Worm (Caenorhabditis elegans) whole organism, young adult: ENCODE results near the gene timp-1.

Experiments used
- B0035.1 ChIP-seq: sonication (generic microtip); optimal IDR thresholded peaks from 2 replicates; lab custom pipeline; 2016; ENCODE audit warnings: missing genetic modification characterization, mild to moderate bottlenecking, missing compliant biosample characterization, missing genotype, missing genetic modification reagents
- B0261.1 ChIP-seq: sonication (generic microtip); optimal IDR thresholded peaks from 2 replicates; lab custom pipeline; 2016; ENCODE audit warnings: mild to moderate bottlenecking, missing genetic modification characterization, moderate library complexity, missing compliant biosample characterization
- B0336.3 ChIP-seq: fragments of 200-800 bp; sonication (Bioruptor generic); IDR thresholded peaks from 2 replicates; pipeline ENCODE4 v1.3.6; 2022; ENCODE audit warnings: missing genetic modification characterization, missing compliant biosample characterization
- C17E4.6 ChIP-seq: fragments of 200-800 bp; sonication (Bioruptor generic); IDR thresholded peaks from 2 replicates; pipeline ENCODE4 v1.3.6; 2022; ENCODE audit warnings: missing genetic modification reagents, missing genetic modification characterization, missing compliant biosample characterization
- F33H1.4 ChIP-seq: fragments of 200-800 bp; sonication (Bioruptor generic); IDR thresholded peaks from 2 replicates; pipeline ENCODE4 v1.3.6; 2022; ENCODE audit warnings: missing genetic modification reagents, missing genetic modification characterization, missing compliant biosample characterization
- F37B4.10 ChIP-seq: fragments of 200-800 bp; sonication (Bioruptor generic); IDR thresholded peaks from 2 replicates; pipeline ENCODE4 v1.3.6; 2022; ENCODE audit warnings: missing genetic modification characterization, missing compliant biosample characterization
- F52B5.7 ChIP-seq: sonication (generic microtip); optimal IDR thresholded peaks from 2 replicates; lab custom pipeline; 2016; ENCODE audit warnings: mild to moderate bottlenecking, missing genetic modification characterization, missing compliant biosample characterization
- F57A8.1 ChIP-seq: fragments of 200-800 bp; sonication (Bioruptor generic); optimal IDR thresholded peaks from 2 replicates; lab custom pipeline; 2018; ENCODE audit warnings: mild to moderate bottlenecking, missing genetic modification characterization, moderate library complexity, missing compliant biosample characterization
- K11D2.4 ChIP-seq: fragments of 200-800 bp; sonication (Bioruptor generic); IDR thresholded peaks from 2 replicates; pipeline ENCODE4 v1.3.6; 2022; ENCODE audit warnings: missing genetic modification reagents, missing genetic modification characterization, missing compliant biosample characterization
- Y67H2A.10 ChIP-seq: fragments of 200-800 bp; sonication (Bioruptor generic); conservative IDR thresholded peaks from 2 replicates; pipeline ENCODE4 v1.3.6; 2022; ENCODE audit warnings: missing genetic modification reagents, missing genetic modification characterization, missing compliant biosample characterization
- attf-3 ChIP-seq: fragments of 200-800 bp; sonication (Bioruptor generic); conservative IDR thresholded peaks from 2 replicates; pipeline ENCODE4 v1.3.6; 2022; ENCODE audit warnings: missing genetic modification reagents, missing genetic modification characterization, missing compliant biosample characterization
- attf-6 ChIP-seq: fragments of 200-800 bp; sonication (Bioruptor generic); IDR thresholded peaks from 2 replicates; pipeline ENCODE4 v1.3.6; 2022; ENCODE audit warnings: missing genetic modification reagents, missing genetic modification characterization, missing compliant biosample characterization
- cebp-2 ChIP-seq: fragments of 200-800 bp; sonication (Bioruptor generic); IDR thresholded peaks from 2 replicates; pipeline ENCODE4 v1.3.6; 2022; ENCODE audit warnings: missing genetic modification characterization, missing compliant biosample characterization
- ceh-27 ChIP-seq: fragments of 200-800 bp; sonication (Bioruptor generic); optimal IDR thresholded peaks from 2 replicates; lab custom pipeline; 2018; ENCODE audit warnings: mild to moderate bottlenecking, missing genetic modification characterization, moderate library complexity, missing compliant biosample characterization
- ceh-79 ChIP-seq: sonication (generic microtip); optimal IDR thresholded peaks from 2 replicates; lab custom pipeline; 2017; ENCODE audit warnings: mild to moderate bottlenecking, missing genetic modification characterization, missing compliant biosample characterization
- chd-7 ChIP-seq: sonication (generic microtip); optimal IDR thresholded peaks from 2 replicates; lab custom pipeline; 2016; ENCODE audit warnings: mild to moderate bottlenecking, missing genetic modification characterization, moderate library complexity, missing compliant biosample characterization
- die-1 ChIP-seq: sonication (generic microtip); optimal IDR thresholded peaks from 2 replicates; lab custom pipeline; 2016; ENCODE audit warnings: missing genotype, mild to moderate bottlenecking, missing genetic modification characterization, missing compliant biosample characterization
- dox-1 ChIP-seq: fragments of 200-800 bp; sonication (Bioruptor generic); IDR thresholded peaks from 2 replicates; pipeline ENCODE4 v1.3.6; 2022; ENCODE audit warnings: missing genetic modification reagents, missing genetic modification characterization, missing compliant biosample characterization
- efl-1 ChIP-seq: fragments of 150-350 bp; optimal IDR thresholded peaks from 2 replicates; lab custom pipeline; 2014; ENCODE audit warnings: missing biosample characterization, missing genetic modification reagents, missing genetic modification characterization
- ekl-4 ChIP-seq: fragments of 200-800 bp; sonication (Bioruptor generic); IDR thresholded peaks from 2 replicates; pipeline ENCODE4 v1.3.6; 2022; ENCODE audit warnings: missing genetic modification reagents, missing genetic modification characterization, missing compliant biosample characterization
- him-1 ChIP-seq: sonication (generic microtip); optimal IDR thresholded peaks from 2 replicates; lab custom pipeline; 2016; ENCODE audit warnings: missing genotype, missing genetic modification reagents, missing genetic modification characterization, missing compliant biosample characterization
- hrde-1 ChIP-seq: sonication (generic microtip); optimal IDR thresholded peaks from 2 replicates; lab custom pipeline; 2016; ENCODE audit warnings: missing genetic modification characterization, mild to moderate bottlenecking, missing compliant biosample characterization, moderate library complexity, missing genotype, missing genetic modification reagents, borderline replicate concordance
- lag-1 ChIP-seq: fragments of 200-800 bp; sonication (Bioruptor generic); IDR thresholded peaks from 2 replicates; pipeline ENCODE4 v1.3.6; 2022; ENCODE audit warnings: missing genetic modification reagents, missing genetic modification characterization, missing compliant biosample characterization
- let-607 ChIP-seq, 2 experiments: fragments of 200-800 bp in 1 of 2; sonication (Bioruptor generic) in 1 of 2; sonication (generic microtip) in 1 of 2; optimal IDR thresholded peaks; 2 replicates each; lab custom pipeline; 2016 to 2018; ENCODE audit warnings: mild to moderate bottlenecking in 2 of 2, missing compliant biosample characterization in 2 of 2, missing genetic modification characterization in 2 of 2, moderate library complexity in 2 of 2, missing genotype in 1 of 2
- lin-54 ChIP-seq: fragments of 200-800 bp; sonication (Bioruptor generic); optimal IDR thresholded peaks from 2 replicates; lab custom pipeline; 2018; ENCODE audit warnings: mild to moderate bottlenecking, missing genetic modification characterization, missing compliant biosample characterization
- lsy-27 ChIP-seq: sonication (generic microtip); optimal IDR thresholded peaks from 2 replicates; lab custom pipeline; 2017; ENCODE audit warnings: missing genetic modification characterization, mild to moderate bottlenecking, missing compliant biosample characterization, antibody characterized with exemption, missing genotype, borderline replicate concordance; ENCODE audit not compliant: insufficient read depth
- madf-6 ChIP-seq: fragments of 200-800 bp; sonication (Bioruptor generic); IDR thresholded peaks from 2 replicates; pipeline ENCODE4 v1.3.6; 2022; ENCODE audit warnings: missing genetic modification reagents, missing genetic modification characterization, missing compliant biosample characterization
- mcd-1 ChIP-seq: fragments of 200-800 bp; sonication (Bioruptor generic); IDR thresholded peaks from 2 replicates; pipeline ENCODE4 v1.3.6; 2022; ENCODE audit warnings: missing genetic modification reagents, missing genetic modification characterization, missing compliant biosample characterization
- mxl-1 ChIP-seq: sonication (generic microtip); optimal IDR thresholded peaks from 2 replicates; lab custom pipeline; 2016; ENCODE audit warnings: missing genetic modification characterization, missing compliant biosample characterization
- nfya-2 ChIP-seq: fragments of 200-800 bp; sonication (Bioruptor generic); IDR thresholded peaks from 2 replicates; pipeline ENCODE4 v1.3.6; 2022; ENCODE audit warnings: missing genetic modification reagents, missing genetic modification characterization, missing compliant biosample characterization
- nhr-179 ChIP-seq: sonication (generic microtip); optimal IDR thresholded peaks from 2 replicates; lab custom pipeline; 2016; ENCODE audit warnings: mild to moderate bottlenecking, missing genetic modification characterization, missing compliant biosample characterization
- nhr-80 ChIP-seq: sonication (generic microtip); optimal IDR thresholded peaks from 2 replicates; lab custom pipeline; 2016; ENCODE audit warnings: missing genetic modification characterization, missing compliant biosample characterization
- pbrm-1 ChIP-seq: fragments of 200-800 bp; sonication (Bioruptor generic); IDR thresholded peaks from 2 replicates; pipeline ENCODE4 v1.3.6; 2022; ENCODE audit warnings: missing genetic modification reagents, missing genetic modification characterization, missing compliant biosample characterization
- rcor-1 ChIP-seq: fragments of 200-800 bp; sonication (Bioruptor generic); IDR thresholded peaks from 2 replicates; pipeline ENCODE4 v1.3.6; 2022; ENCODE audit warnings: missing genetic modification reagents, missing genetic modification characterization, missing compliant biosample characterization
- rec-8 ChIP-seq, 2 experiments: sonication (generic microtip); optimal IDR thresholded peaks; 2 replicates each; lab custom pipeline; 2016; ENCODE audit warnings: mild to moderate bottlenecking in 2 of 2, missing genetic modification characterization in 2 of 2, missing genetic modification reagents in 2 of 2, missing genotype in 2 of 2, missing biosample characterization in 1 of 2, missing compliant biosample characterization in 1 of 2, moderate library complexity in 1 of 2
- snpc-1.1 ChIP-seq: sonication (generic microtip); optimal IDR thresholded peaks from 2 replicates; lab custom pipeline; 2017; ENCODE audit warnings: missing genetic modification characterization, mild to moderate bottlenecking, missing compliant biosample characterization, antibody characterized with exemption, moderate library complexity, missing genotype, missing genetic modification reagents; ENCODE audit not compliant: insufficient read depth
- snpc-1.3 ChIP-seq: sonication (generic microtip); optimal IDR thresholded peaks from 2 replicates; lab custom pipeline; 2017; ENCODE audit warnings: missing genetic modification characterization, mild to moderate bottlenecking, missing compliant biosample characterization, antibody characterized with exemption, moderate library complexity, missing genotype, missing genetic modification reagents; ENCODE audit not compliant: insufficient read depth
- snpc-4 ChIP-seq, 5 experiments: fragments of 150-350 bp in 1 of 5; sonication (generic microtip) in 4 of 5; optimal IDR thresholded peaks; 2 replicates each; lab custom pipeline; 2014 to 2018; ENCODE audit warnings: missing genetic modification characterization in 5 of 5, missing biosample characterization in 3 of 5, antibody characterized with exemption in 2 of 5, mild to moderate bottlenecking in 2 of 5, missing compliant biosample characterization in 2 of 5, missing genotype in 2 of 5, moderate library complexity in 2 of 5, missing genetic modification reagents in 1 of 5
- sptf-2 ChIP-seq: fragments of 200-800 bp; sonication (Bioruptor generic); optimal IDR thresholded peaks from 2 replicates; lab custom pipeline; 2018; ENCODE audit warnings: mild to moderate bottlenecking, missing genetic modification characterization, missing compliant biosample characterization
- zim-3 ChIP-seq: sonication (generic microtip); optimal IDR thresholded peaks from 2 replicates; lab custom pipeline; 2017; ENCODE audit warnings: mild to moderate bottlenecking, missing genetic modification characterization, moderate library complexity, missing compliant biosample characterization
- ztf-28 ChIP-seq: fragments of 200-800 bp; sonication (Bioruptor generic); IDR thresholded peaks from 2 replicates; pipeline ENCODE4 v1.3.6; 2022; ENCODE audit warnings: missing genetic modification reagents, missing genetic modification characterization, missing compliant biosample characterization

Gene timp-1

ce11 chrV:8217661-8218265, 10.7 kb downstream of the timp-1 start, which contains the start of gene K07C11.8 (continued):
- TF ChIP-seq ceh-27 (GFP tag; lab: Kevin White, UChicago) (peak; percentile 35), Y67H2A.10 (GFP tag; lab: Robert Waterston, UW) (no peak), nhr-179 (tag; lab: Kevin White, UChicago) (no peak), snpc-1.1 (no peak), ceh-79 (no peak), rec-8 (tag; optimal IDR thresholded peaks at IDR 0.05; lab: Kevin White, UChicago) (no peak), hrde-1 (tag; lab: Kevin White, UChicago) (no peak), mcd-1 (no peak), attf-6 (GFP tag; lab: Robert Waterston, UW) (no peak), F57A8.1 (no peak), rcor-1 (GFP tag; lab: Robert Waterston, UW) (no peak), lin-54 (GFP tag; lab: Kevin White, UChicago) (no peak), dox-1 (peak; percentile 35; the same call in 1 of the 2 replicates), zim-3 (tag; lab: Kevin White, UChicago) (no peak), F52B5.7 (tag; lab: Kevin White, UChicago) (no peak)

- TF ChIP-seq pbrm-1 (GFP tag; lab: Robert Waterston, UW) (no peak), B0035.1 (tag; lab: Kevin White, UChicago) (no peak), B0336.3 (GFP tag; lab: Robert Waterston, UW) (no peak), zim-3 (tag; lab: Kevin White, UChicago) (no peak), cebp-2 (GFP tag; lab: Robert Waterston, UW) (no peak), chd-7 (tag; lab: Kevin White, UChicago) (no peak), F52B5.7 (tag; lab: Kevin White, UChicago) (no peak)
Measured at ce11 chrV:8219550-8219949, 12.5 kb downstream of the timp-1 start.

ce11 chrV:8221083-8221538, 14.1 kb downstream of the timp-1 start, which contains the start of the genes cogc-6 and air-1:
TSS of gene cogc-6 (minus strand) at chrV:8221316.
TSS of gene air-1 (plus strand) at chrV:8221488.
- TF ChIP-seq snpc-4 (GFP tag; optimal IDR thresholded peaks at IDR 0.05; lab: Kevin White, UChicago) (peak; percentile 11), snpc-4 (tag; optimal IDR thresholded peaks at IDR 0.05; lab: Kevin White, UChicago) (peak in 1 of 4 experiments; percentile 30), efl-1 (GFP tag; lab: Kevin White, UChicago) (peak; percentile 36), F37B4.10 (GFP tag; lab: Robert Waterston, UW) (no peak), attf-3 (GFP tag; lab: Robert Waterston, UW) (peak; percentile 94), die-1 (tag; lab: Kevin White, UChicago) (no peak)

- TF ChIP-seq him-1: peak; percentile 36
- TF ChIP-seq F57A8.1: no peak
- TF ChIP-seq madf-6 (GFP tag; lab: Robert Waterston, UW): peak; percentile 36; the same call in 1 of the 2 replicates
- TF ChIP-seq lsy-27 (tag; lab: Kevin White, UChicago): no peak
- no peak for TF ChIP-seq mxl-1
- TF ChIP-seq sptf-2: no peak
- TF ChIP-seq ekl-4 (GFP tag; lab: Robert Waterston, UW): 0 out of 2 replicates have a peak, but pooled peaks have one; percentile 33
- no peak for TF ChIP-seq ztf-28 (GFP tag; lab: Robert Waterston, UW)
- TF ChIP-seq F33H1.4: no peak
- no peak for TF ChIP-seq B0261.1 (tag; lab: Kevin White, UChicago)
- no peak for TF ChIP-seq F52B5.7 (tag; lab: Kevin White, UChicago)
- TF ChIP-seq lag-1 (GFP tag; lab: Robert Waterston, UW): no peak
- no peak for TF ChIP-seq let-607 (tag; optimal IDR thresholded peaks at IDR 0.05; lab: Kevin White, UChicago)
- no peak for TF ChIP-seq nfya-2 (GFP tag; lab: Robert Waterston, UW)
- TF ChIP-seq cebp-2 (GFP tag; lab: Robert Waterston, UW): 0 out of 2 replicates have a peak, but pooled peaks have one; percentile 57
- no peak for TF ChIP-seq snpc-1.3 (tag; lab: Kevin White, UChicago)
- TF ChIP-seq K11D2.4 (GFP tag; lab: Robert Waterston, UW): no peak
- no peak for TF ChIP-seq C17E4.6 (GFP tag; lab: Robert Waterston, UW)
- TF ChIP-seq nhr-80: no peak
Measured at ce11 chrV:8223417-8223816, 16.4 kb downstream of the timp-1 start.
